Fruit fly (Drosophila melanogaster) whole organism, prepupa: ENCODE data around the gene CG14664.
A peak's percentile ranks its signal among the peaks of the same experiment; 100 is the strongest.

Source experiments
- Blimp-1 ChIP-seq: fragments of 200-800 bp; sonication (Bioruptor generic); optimal IDR thresholded peaks from 3 replicates; lab custom pipeline; 2017; ENCODE audit warnings: missing biosample characterization, missing genetic modification characterization, mild to moderate bottlenecking, moderate library complexity, missing genetic modification reagents
- CG10631 ChIP-seq: fragments of 200-800 bp; sonication (Bioruptor generic); optimal IDR thresholded peaks from 2 replicates; lab custom pipeline; 2016; ENCODE audit warnings: missing biosample characterization, missing genetic modification characterization
- CG10669 ChIP-seq: fragments of 200-800 bp; sonication (Bioruptor generic); optimal IDR thresholded peaks from 3 replicates; lab custom pipeline; 2018; ENCODE audit warnings: missing biosample characterization, mild to moderate bottlenecking, missing genetic modification characterization, moderate library complexity
- CG11294 ChIP-seq: fragments of 200-800 bp; sonication (Bioruptor generic); IDR thresholded peaks from 2 replicates; pipeline ENCODE4 v1.3.6; 2022; ENCODE audit warnings: missing biosample characterization, missing genetic modification characterization
- CG11762 ChIP-seq: fragments of 200-800 bp; sonication (Bioruptor generic); optimal IDR thresholded peaks from 3 replicates; lab custom pipeline; 2016; ENCODE audit warnings: missing biosample characterization, missing genetic modification characterization; ENCODE audit not compliant: insufficient read depth
- CG11902 ChIP-seq: fragments of 200-800 bp; sonication (Bioruptor generic); optimal IDR thresholded peaks from 3 replicates; lab custom pipeline; 2016; ENCODE audit warnings: missing biosample characterization, missing genetic modification characterization
- CG15336 ChIP-seq: fragments of 200-800 bp; sonication (Bioruptor generic); IDR thresholded peaks from 2 replicates; pipeline ENCODE4 v1.3.6; 2022; ENCODE audit warnings: missing biosample characterization, missing genetic modification characterization
- CG1621 ChIP-seq: fragments of 200-800 bp; sonication (Bioruptor generic); optimal IDR thresholded peaks from 3 replicates; lab custom pipeline; 2018; ENCODE audit warnings: missing biosample characterization, mild to moderate bottlenecking, missing genetic modification characterization
- CG16779 ChIP-seq: fragments of 200-800 bp; sonication (Bioruptor generic); optimal IDR thresholded peaks from 3 replicates; lab custom pipeline; 2017; ENCODE audit warnings: missing biosample characterization, mild to moderate bottlenecking, missing genetic modification characterization
- CG3032 ChIP-seq: fragments of 200-800 bp; optimal IDR thresholded peaks from 2 replicates; lab custom pipeline; 2019; ENCODE audit warnings: missing biosample characterization, mild to moderate bottlenecking, missing genetic modification characterization, moderate library complexity
- CG31627 ChIP-seq: fragments of 200-800 bp; sonication (Bioruptor generic); optimal IDR thresholded peaks from 3 replicates; lab custom pipeline; 2016; ENCODE audit warnings: missing biosample characterization, missing genetic modification characterization
- CG32006 ChIP-seq: fragments of 200-800 bp; sonication (Bioruptor generic); optimal IDR thresholded peaks from 3 replicates; lab custom pipeline; 2017; ENCODE audit warnings: missing biosample characterization, mild to moderate bottlenecking, missing genetic modification characterization
- CG34406 ChIP-seq: fragments of 200-800 bp; sonication (Bioruptor generic); optimal IDR thresholded peaks from 3 replicates; lab custom pipeline; 2016; ENCODE audit warnings: missing biosample characterization, missing genetic modification characterization
- CG4318 ChIP-seq: fragments of 200-800 bp; sonication (Bioruptor generic); optimal IDR thresholded peaks from 3 replicates; lab custom pipeline; 2017; ENCODE audit warnings: missing biosample characterization, mild to moderate bottlenecking, missing genetic modification characterization
- CG6163 ChIP-seq: fragments of 200-800 bp; sonication (Bioruptor generic); IDR thresholded peaks from 3 replicates; pipeline ENCODE4 v1.3.6; 2022; ENCODE audit warnings: missing biosample characterization, missing genetic modification characterization
- CG6276 ChIP-seq: fragments of 200-800 bp; sonication (Bioruptor generic); optimal IDR thresholded peaks from 2 replicates; lab custom pipeline; 2017; ENCODE audit warnings: missing biosample characterization, mild to moderate bottlenecking, missing genetic modification characterization
- CG6792 ChIP-seq: fragments of 200-800 bp; sonication (Bioruptor generic); optimal IDR thresholded peaks from 3 replicates; lab custom pipeline; 2016; ENCODE audit warnings: missing biosample characterization, missing genetic modification characterization
- CG6808 ChIP-seq: fragments of 200-800 bp; sonication (Bioruptor generic); optimal IDR thresholded peaks from 3 replicates; lab custom pipeline; 2017; ENCODE audit warnings: missing biosample characterization, missing genetic modification characterization, mild to moderate bottlenecking, moderate library complexity, missing genetic modification reagents
- CG6854 ChIP-seq: fragments of 200-800 bp; sonication (Bioruptor generic); optimal IDR thresholded peaks from 2 replicates; lab custom pipeline; 2017; ENCODE audit warnings: missing biosample characterization, mild to moderate bottlenecking, missing genetic modification characterization
- CG7368 ChIP-seq: fragments of 200-800 bp; sonication (Bioruptor generic); optimal IDR thresholded peaks from 3 replicates; lab custom pipeline; 2016; ENCODE audit warnings: missing biosample characterization, missing genetic modification characterization
- CG8119 ChIP-seq: fragments of 200-800 bp; sonication (Bioruptor generic); IDR thresholded peaks from 3 replicates; pipeline ENCODE4 v1.3.6; 2022; ENCODE audit warnings: missing biosample characterization, missing genetic modification characterization
- CG8632 ChIP-seq: fragments of 200-800 bp; sonication (Bioruptor generic); optimal IDR thresholded peaks from 3 replicates; lab custom pipeline; 2016; ENCODE audit warnings: missing biosample characterization, missing genetic modification characterization
- CG9139 ChIP-seq: fragments of 200-800 bp; sonication (Bioruptor generic); optimal IDR thresholded peaks from 3 replicates; lab custom pipeline; 2017; ENCODE audit warnings: missing biosample characterization, mild to moderate bottlenecking, missing genetic modification characterization
- Eip75B ChIP-seq: fragments of 200-800 bp; sonication (Bioruptor generic); optimal IDR thresholded peaks from 3 replicates; lab custom pipeline; 2016; ENCODE audit warnings: missing biosample characterization, missing genetic modification characterization
- Eip78C ChIP-seq: fragments of 200-800 bp; sonication (Bioruptor generic); peaks from one replicate; lab custom pipeline; 2016; ENCODE audit warnings: missing biosample characterization, missing genetic modification characterization
- Eip93F ChIP-seq: fragments of 200-800 bp; sonication (Bioruptor generic); optimal IDR thresholded peaks from 2 replicates; lab custom pipeline; 2016; ENCODE audit warnings: missing biosample characterization, mild to moderate bottlenecking, missing genetic modification characterization
- Ets96B ChIP-seq: fragments of 200-800 bp; optimal IDR thresholded peaks from 2 replicates; lab custom pipeline; 2019; ENCODE audit warnings: missing biosample characterization, mild to moderate bottlenecking, missing genetic modification characterization, moderate library complexity
- Gug ChIP-seq: fragments of 200-800 bp; sonication (Bioruptor generic); IDR thresholded peaks from 2 replicates; pipeline ENCODE4 v1.3.6; 2022; ENCODE audit warnings: missing biosample characterization, missing genetic modification characterization
- Hr38 ChIP-seq: sonication (Bioruptor generic); optimal IDR thresholded peaks from 2 replicates; lab custom pipeline; 2016; ENCODE audit warnings: missing biosample characterization, missing genetic modification characterization
- Hr4 ChIP-seq: fragments of 200-800 bp; sonication (Bioruptor generic); optimal IDR thresholded peaks from 3 replicates; lab custom pipeline; 2016; ENCODE audit warnings: missing biosample characterization, missing genetic modification characterization
- Lpt ChIP-seq: fragments of 200-800 bp; sonication (Bioruptor generic); optimal IDR thresholded peaks from 3 replicates; lab custom pipeline; 2016; ENCODE audit warnings: missing biosample characterization, missing genetic modification characterization
- Met ChIP-seq: fragments of 200-800 bp; sonication (Bioruptor generic); optimal IDR thresholded peaks from 3 replicates; lab custom pipeline; 2016; ENCODE audit warnings: missing biosample characterization, missing genetic modification characterization
- Sox102F ChIP-seq: fragments of 200-800 bp; sonication (Bioruptor generic); optimal IDR thresholded peaks from 2 replicates; lab custom pipeline; 2016; ENCODE audit warnings: missing biosample characterization, mild to moderate bottlenecking, missing genetic modification characterization
- Sox14 ChIP-seq: fragments of 200-800 bp; sonication (Bioruptor generic); optimal IDR thresholded peaks from 3 replicates; lab custom pipeline; 2016; ENCODE audit warnings: missing biosample characterization, missing genetic modification characterization
- Sox15 ChIP-seq: fragments of 200-800 bp; sonication (Bioruptor generic); optimal IDR thresholded peaks from 3 replicates; lab custom pipeline; 2016; ENCODE audit warnings: missing biosample characterization, missing genetic modification characterization
- achi ChIP-seq: fragments of 200-800 bp; sonication (Bioruptor generic); optimal IDR thresholded peaks from 3 replicates; lab custom pipeline; 2016; ENCODE audit warnings: missing biosample characterization, missing genetic modification characterization
- acj6 ChIP-seq: fragments of 200-800 bp; sonication (Bioruptor generic); optimal IDR thresholded peaks from 3 replicates; lab custom pipeline; 2016; ENCODE audit warnings: missing biosample characterization, missing genetic modification characterization
- cyc ChIP-seq: fragments of 200-800 bp; sonication (Bioruptor generic); optimal IDR thresholded peaks from 3 replicates; lab custom pipeline; 2016; ENCODE audit warnings: missing biosample characterization, missing genetic modification characterization
- dac ChIP-seq: fragments of 200-800 bp; sonication (Bioruptor generic); optimal IDR thresholded peaks from 2 replicates; lab custom pipeline; 2017; ENCODE audit warnings: missing biosample characterization, mild to moderate bottlenecking, missing genetic modification characterization
- dsx ChIP-seq: fragments of 200-800 bp; optimal IDR thresholded peaks from 3 replicates; lab custom pipeline; 2019; ENCODE audit warnings: missing biosample characterization, mild to moderate bottlenecking, missing genetic modification characterization, moderate library complexity; ENCODE audit not compliant: poor library complexity, severe bottlenecking
- esn ChIP-seq: fragments of 200-800 bp; sonication (Bioruptor generic); optimal IDR thresholded peaks from 2 replicates; lab custom pipeline; 2016; ENCODE audit warnings: missing biosample characterization, mild to moderate bottlenecking, missing genetic modification characterization, moderate library complexity
- fd59A ChIP-seq: fragments of 200-800 bp; sonication (Bioruptor generic); optimal IDR thresholded peaks from 2 replicates; lab custom pipeline; 2017; ENCODE audit warnings: missing biosample characterization, mild to moderate bottlenecking, missing genetic modification characterization, missing genetic modification reagents
- fkh ChIP-seq: fragments of 200-800 bp; sonication (Bioruptor generic); optimal IDR thresholded peaks from 3 replicates; lab custom pipeline; 2017; ENCODE audit warnings: missing biosample characterization, mild to moderate bottlenecking, missing genetic modification characterization, moderate library complexity
- lz ChIP-seq: fragments of 200-800 bp; sonication (Bioruptor generic); optimal IDR thresholded peaks from 3 replicates; lab custom pipeline; 2016; ENCODE audit warnings: missing biosample characterization, missing genetic modification characterization
- net ChIP-seq: fragments of 200-800 bp; sonication (Bioruptor generic); optimal IDR thresholded peaks from 3 replicates; lab custom pipeline; 2016; ENCODE audit warnings: missing biosample characterization, missing genetic modification characterization
- pdm3 ChIP-seq: fragments of 200-800 bp; sonication (Bioruptor generic); optimal IDR thresholded peaks from 3 replicates; lab custom pipeline; 2016; ENCODE audit warnings: missing biosample characterization, missing genetic modification characterization
- salr ChIP-seq, 2 experiments: fragments of 200-800 bp; sonication (Bioruptor generic); optimal IDR thresholded peaks; 3 replicates each; lab custom pipeline; 2016 to 2018; ENCODE audit warnings: missing biosample characterization in 2 of 2, missing genetic modification characterization in 2 of 2, mild to moderate bottlenecking in 1 of 2
- ss ChIP-seq, 2 experiments: fragments of 200-800 bp; sonication (Bioruptor generic); optimal IDR thresholded peaks; 2 replicates in 1 of 2; 3 replicates in 1 of 2; lab custom pipeline; 2017 to 2018; ENCODE audit warnings: mild to moderate bottlenecking in 2 of 2, missing biosample characterization in 2 of 2, missing genetic modification characterization in 2 of 2, moderate library complexity in 1 of 2
- svp ChIP-seq: fragments of 200-800 bp; sonication (Bioruptor generic); peaks from one replicate; lab custom pipeline; 2016; ENCODE audit warnings: missing biosample characterization, missing genetic modification characterization
- topi ChIP-seq: fragments of 200-800 bp; sonication (Bioruptor generic); optimal IDR thresholded peaks from 3 replicates; lab custom pipeline; 2016; ENCODE audit warnings: missing biosample characterization, missing genetic modification characterization

The CG14664 gene

dm6 chr3R:5268495-5268894 lies 44.6 kb downstream of the CG14664 start:
- no peak for TF ChIP-seq topi (GFP tag; lab: Kevin White, UChicago)
- peak; percentile 43 for TF ChIP-seq Eip78C (GFP tag; lab: Kevin White, UChicago)

- TF ChIP-seq CG8119 (GFP tag; lab: Robert Waterston, UW) (no peak), CG6808 (GFP tag; lab: Kevin White, UChicago) (peak; percentile 48), CG11294 (GFP tag; lab: Robert Waterston, UW) (no peak), Eip93F (GFP tag; lab: Kevin White, UChicago) (no peak), cyc (peak; percentile 10), Sox102F (GFP tag; lab: Kevin White, UChicago) (no peak), CG6163 (GFP tag; lab: Robert Waterston, UW) (no peak), Ets96B (tag; lab: Kevin White, UChicago) (peak; percentile 30), Eip75B (peak; percentile 44), Blimp-1 (GFP tag; lab: Kevin White, UChicago) (no peak), fkh (GFP tag; lab: Kevin White, UChicago) (no peak), Hr4 (peak; percentile 56), topi (GFP tag; lab: Kevin White, UChicago) (no peak), CG6276 (GFP tag; lab: Kevin White, UChicago) (no peak), CG32006 (GFP tag; lab: Kevin White, UChicago) (no peak), Met (GFP tag; lab: Kevin White, UChicago) (no peak), Gug (GFP tag; lab: Robert Waterston, UW) (no peak), Sox15 (GFP tag; lab: Kevin White, UChicago) (no peak), esn (GFP tag; lab: Kevin White, UChicago) (peak; percentile 24), pdm3 (peak; percentile 44), CG4318 (GFP tag; lab: Kevin White, UChicago) (no peak), net (no peak), CG9139 (GFP tag; lab: Kevin White, UChicago) (no peak), CG31627 (GFP tag; lab: Kevin White, UChicago) (peak; percentile 8), fd59A (no peak), CG11902 (GFP tag; lab: Kevin White, UChicago) (no peak), acj6 (no peak), CG3032 (peak; percentile 27), CG6854 (no peak), Lpt (GFP tag; lab: Kevin White, UChicago) (peak; percentile 27), salr (GFP tag; optimal IDR thresholded peaks at IDR 0.05; lab: Kevin White, UChicago) (peak in 1 of 2 experiments; percentile 19), Sox14 (peak; percentile 29), CG10631 (GFP tag; lab: Kevin White, UChicago) (peak; percentile 17), CG11762 (GFP tag; lab: Kevin White, UChicago) (peak; percentile 14), CG7368 (GFP tag; lab: Kevin White, UChicago) (no peak), CG16779 (tag; lab: Kevin White, UChicago) (no peak), Hr38 (no peak), CG10669 (no peak), lz (GFP tag; lab: Kevin White, UChicago) (no peak), CG1621 (tag; lab: Kevin White, UChicago) (no peak), ss (GFP tag; optimal IDR thresholded peaks at IDR 0.05; lab: Kevin White, UChicago) (peak in 1 of 2 experiments; percentile 27), dac (GFP tag; lab: Kevin White, UChicago) (no peak), svp (GFP tag; lab: Kevin White, UChicago) (no peak), Eip78C (GFP tag; lab: Kevin White, UChicago) (peak; percentile 77), CG15336 (GFP tag; lab: Robert Waterston, UW) (peak; percentile 45; the same call in 1 of the 2 replicates), dsx (peak; percentile 54), CG6792 (peak; percentile 30), CG34406 (no peak), CG8632 (GFP tag; lab: Kevin White, UChicago) (no peak), achi (GFP tag; lab: Kevin White, UChicago) (no peak)
Measured at dm6 chr3R:5270806-5271205, 46.9 kb downstream of the CG14664 start.
